Fruit fly (Drosophila melanogaster) Kc167 (cell line): ENCODE results near the gene CG42659.

Experiments used
- Myc ChIP-seq: fragments of >200 bp; optimal IDR thresholded peaks from 2 replicates; lab custom pipeline; 2017; ENCODE audit warnings: missing external identifiers
- Sin3A ChIP-seq: fragments of >200 bp; optimal IDR thresholded peaks from 2 replicates; lab custom pipeline; 2018; ENCODE audit warnings: missing external identifiers
- h ChIP-seq: fragments of >200 bp; optimal IDR thresholded peaks from 3 replicates; lab custom pipeline; 2018; ENCODE audit warnings: missing external identifiers
- insv ChIP-seq: fragments of >200 bp; optimal IDR thresholded peaks from 3 replicates; lab custom pipeline; 2018; ENCODE audit warnings: missing external identifiers
- psq ChIP-seq: fragments of >200 bp; optimal IDR thresholded peaks from 2 replicates; lab custom pipeline; 2017; ENCODE audit warnings: missing external identifiers
- ttk ChIP-seq: sonication (Bioruptor generic); optimal IDR thresholded peaks from 2 replicates; lab custom pipeline; 2017; ENCODE audit warnings: missing external identifiers

CG42659 gene

DNA sequence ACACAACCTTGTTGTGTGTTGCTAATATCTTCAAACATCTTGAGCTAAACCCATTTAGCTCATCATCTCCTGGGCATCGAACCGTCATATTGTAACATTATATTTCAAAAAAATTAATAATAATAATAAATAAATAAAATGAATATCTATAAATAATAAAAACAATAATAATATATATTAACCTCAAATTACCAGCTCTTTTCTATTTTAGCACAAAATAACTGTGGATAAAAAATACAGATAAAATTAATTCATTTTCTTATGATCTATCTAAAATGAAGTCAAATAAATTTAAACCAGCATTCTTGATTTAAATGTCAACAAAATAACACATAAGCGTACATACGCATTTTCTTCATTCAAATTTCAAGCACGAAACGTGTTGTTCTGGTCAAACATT is at the start of gene CG42659:
CG42659 (plus strand) TSS at position 301 of the 400 bp plus-strand sequence.
- TF ChIP-seq insv (lab: Kevin White, UChicago), result no peak
- no peak for TF ChIP-seq ttk (lab: Kevin White, UChicago)
- TF ChIP-seq h (lab: Kevin White, UChicago), result no peak
- no peak for TF ChIP-seq psq (lab: Kevin White, UChicago)
- no peak for TF ChIP-seq Sin3A (lab: Kevin White, UChicago)
- no peak for TF ChIP-seq Myc (lab: Kevin White, UChicago)

DNA sequence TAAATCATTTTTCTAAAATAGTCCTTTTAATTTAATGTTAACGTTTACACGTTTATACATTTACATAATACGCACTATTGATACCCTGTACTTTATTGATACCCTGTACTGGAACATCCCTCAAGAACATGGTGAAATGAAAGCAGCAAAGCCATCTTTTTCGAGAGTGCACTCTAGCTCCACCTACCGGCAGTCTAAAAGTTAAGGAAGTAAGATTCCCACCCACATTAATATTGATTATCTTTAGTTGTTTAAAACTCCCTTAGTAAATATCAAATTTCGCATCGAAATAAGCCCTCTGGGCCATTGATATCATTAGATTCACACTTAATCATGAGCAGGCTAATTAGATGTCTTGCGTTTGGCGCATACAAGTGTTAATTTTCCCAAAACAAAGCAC is 48.9 kb upstream of the CG42659 start:
- no peak for TF ChIP-seq insv (lab: Kevin White, UChicago)
- no peak for TF ChIP-seq ttk (lab: Kevin White, UChicago)
- no peak for TF ChIP-seq Sin3A (lab: Kevin White, UChicago)
- no peak for TF ChIP-seq h (lab: Kevin White, UChicago)
- no peak for TF ChIP-seq psq (lab: Kevin White, UChicago)
- no peak for TF ChIP-seq Myc (lab: Kevin White, UChicago)

DNA sequence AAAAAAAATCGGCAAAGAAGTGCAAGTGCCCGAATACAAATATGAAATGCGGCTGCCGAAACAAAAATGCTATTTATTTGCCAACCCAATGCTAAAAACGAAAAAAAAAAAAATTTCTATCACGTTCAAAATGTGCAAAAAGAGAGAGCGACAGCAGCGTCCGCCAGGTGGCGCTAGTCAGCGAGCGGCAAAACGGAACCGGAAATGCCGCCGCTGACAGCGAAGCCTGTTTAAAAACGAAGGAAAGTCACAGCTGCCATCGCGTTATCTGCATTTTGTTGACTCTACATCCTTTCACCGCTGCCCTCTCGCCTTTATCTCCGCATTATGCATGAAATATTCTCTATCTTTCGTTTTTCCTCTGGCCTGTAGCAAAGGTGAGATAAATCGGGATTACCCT is 46.9 kb upstream of the CG42659 start:
- TF ChIP-seq psq (lab: Kevin White, UChicago) (no peak), Sin3A (lab: Kevin White, UChicago) (no peak), h (lab: Kevin White, UChicago) (no peak), ttk (lab: Kevin White, UChicago) (no peak), Myc (lab: Kevin White, UChicago) (no peak), insv (lab: Kevin White, UChicago) (no peak)

DNA sequence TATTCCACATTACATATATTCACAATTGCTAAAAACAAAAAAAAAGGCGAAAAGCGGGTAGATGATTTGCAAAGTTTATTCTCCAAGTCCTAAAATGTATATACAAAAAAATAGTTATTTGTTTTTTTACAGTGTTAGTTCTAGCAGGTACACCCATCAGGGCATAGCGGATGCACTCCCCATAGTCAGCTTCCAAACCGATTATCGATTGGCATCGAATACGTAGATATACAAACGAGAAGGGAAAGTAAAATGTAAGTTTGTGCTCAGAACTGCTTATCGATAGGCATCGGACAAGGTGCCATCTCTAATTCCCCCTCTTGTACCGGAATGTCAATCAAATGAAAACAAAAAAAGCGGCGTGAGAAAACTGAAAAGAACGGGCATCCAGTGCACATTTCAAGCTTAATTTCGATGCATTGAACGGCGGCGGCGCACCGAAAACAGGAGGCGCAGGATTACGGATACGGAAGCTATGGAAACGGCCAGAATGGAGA is 44.0 kb upstream of the CG42659 start, which contains the start of gene CG5674:
CG5674 (plus strand) TSS at position 309 of the 497 bp plus-strand sequence.
- TF ChIP-seq psq (lab: Kevin White, UChicago) (no peak), Sin3A (lab: Kevin White, UChicago) (no peak), Myc (lab: Kevin White, UChicago) (no peak), h (lab: Kevin White, UChicago) (no peak), insv (lab: Kevin White, UChicago) (no peak), ttk (lab: Kevin White, UChicago) (no peak)

DNA sequence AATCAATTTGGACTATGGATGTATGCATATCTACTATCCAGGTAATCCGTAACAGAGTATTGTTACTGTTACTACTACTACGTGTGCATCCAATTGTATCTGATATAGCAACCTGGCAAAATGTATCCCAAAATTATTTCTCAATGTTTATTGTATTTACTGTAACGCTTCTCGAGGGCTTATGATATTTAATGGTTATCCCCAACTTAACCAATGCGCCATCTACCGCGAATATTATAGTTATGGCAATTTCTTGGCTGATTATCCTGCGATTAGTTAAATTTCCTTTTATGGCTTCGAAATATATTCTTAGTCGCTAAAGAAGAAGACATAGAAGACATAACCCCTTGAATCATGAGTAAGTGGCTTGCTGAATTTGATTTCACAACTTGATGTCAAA is 43.5 kb upstream of the CG42659 start:
- no peak for TF ChIP-seq Myc (lab: Kevin White, UChicago)
- no peak for TF ChIP-seq ttk (lab: Kevin White, UChicago)
- TF ChIP-seq insv (lab: Kevin White, UChicago), result no peak

DNA sequence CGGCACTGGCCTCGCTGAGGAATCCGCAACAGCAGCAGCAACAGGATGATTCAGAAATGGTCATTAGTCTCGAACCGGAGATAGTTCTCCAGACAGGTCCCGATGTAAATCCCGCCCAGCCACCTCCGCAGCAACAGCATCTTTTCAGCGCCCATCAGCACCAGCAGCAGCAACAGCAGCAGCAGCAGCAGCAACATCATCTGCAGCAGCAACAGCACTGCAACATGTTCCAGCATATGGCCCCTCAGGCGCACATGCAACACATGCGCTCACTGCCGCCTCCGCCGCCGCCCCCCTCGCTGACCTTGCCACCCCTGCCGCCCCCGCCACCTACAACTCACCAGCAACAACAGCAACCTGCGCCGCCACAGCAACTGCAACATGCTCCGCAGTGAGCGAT is 34.2 kb upstream of the CG42659 start:
- TF ChIP-seq Sin3A (lab: Kevin White, UChicago) (no peak), psq (lab: Kevin White, UChicago) (no peak), insv (lab: Kevin White, UChicago) (no peak), h (lab: Kevin White, UChicago) (no peak), ttk (lab: Kevin White, UChicago) (no peak)

DNA sequence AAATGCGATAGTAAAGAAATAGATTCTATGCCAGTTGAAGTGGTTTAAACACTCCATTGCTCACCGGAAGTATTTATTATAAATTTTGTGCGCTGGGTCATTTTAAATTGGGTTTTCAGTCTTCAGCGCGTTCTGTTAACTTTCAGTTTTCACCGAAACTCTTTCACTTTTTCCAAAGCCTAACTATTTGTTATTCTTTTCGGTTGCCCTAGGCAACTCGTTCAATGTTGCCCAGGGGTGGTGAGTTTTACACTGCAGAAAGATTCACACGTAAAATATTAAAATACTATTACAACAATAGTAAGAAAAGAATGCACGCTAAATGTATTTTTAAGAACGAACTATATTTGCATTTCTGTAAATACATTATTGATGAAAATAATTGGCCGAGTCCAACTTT is 24.8 kb upstream of the CG42659 start, which contains the start of gene btv:
btv (minus strand) TSS at position 101 of the 400 bp plus-strand sequence.
- no peak for TF ChIP-seq ttk (lab: Kevin White, UChicago)
- no peak for TF ChIP-seq Myc (lab: Kevin White, UChicago)
- TF ChIP-seq Sin3A (lab: Kevin White, UChicago), result no peak
- TF ChIP-seq psq (lab: Kevin White, UChicago), result no peak
- TF ChIP-seq h (lab: Kevin White, UChicago), result no peak
- TF ChIP-seq insv (lab: Kevin White, UChicago), result no peak

DNA sequence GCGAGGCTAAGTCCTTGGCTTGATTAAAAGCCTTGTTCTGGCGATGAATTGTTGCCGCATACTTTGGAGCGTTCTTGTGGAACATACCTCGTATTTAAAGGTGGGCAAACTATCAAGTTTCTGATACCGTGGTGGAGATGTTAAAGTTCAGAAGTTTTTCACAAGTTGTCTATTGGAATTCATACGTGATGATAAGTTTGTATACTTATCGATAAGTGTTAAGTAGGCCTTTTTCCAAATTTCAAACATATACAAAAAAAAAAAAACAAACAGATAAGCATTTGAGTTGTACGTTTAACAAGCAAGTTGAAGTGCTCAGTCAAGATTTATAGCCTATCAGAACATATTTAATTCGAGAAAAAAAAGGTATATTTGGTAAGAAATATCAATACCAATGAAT is 21.1 kb upstream of the CG42659 start, which contains the start of gene CG5681:
CG5681 (plus strand) TSS at position 301 of the 400 bp plus-strand sequence.
- TF ChIP-seq Sin3A (lab: Kevin White, UChicago), result no peak
- TF ChIP-seq h (lab: Kevin White, UChicago), result no peak
- no peak for TF ChIP-seq psq (lab: Kevin White, UChicago)
- TF ChIP-seq insv (lab: Kevin White, UChicago), result no peak
- TF ChIP-seq ttk (lab: Kevin White, UChicago), result no peak
- no peak for TF ChIP-seq Myc (lab: Kevin White, UChicago)

DNA sequence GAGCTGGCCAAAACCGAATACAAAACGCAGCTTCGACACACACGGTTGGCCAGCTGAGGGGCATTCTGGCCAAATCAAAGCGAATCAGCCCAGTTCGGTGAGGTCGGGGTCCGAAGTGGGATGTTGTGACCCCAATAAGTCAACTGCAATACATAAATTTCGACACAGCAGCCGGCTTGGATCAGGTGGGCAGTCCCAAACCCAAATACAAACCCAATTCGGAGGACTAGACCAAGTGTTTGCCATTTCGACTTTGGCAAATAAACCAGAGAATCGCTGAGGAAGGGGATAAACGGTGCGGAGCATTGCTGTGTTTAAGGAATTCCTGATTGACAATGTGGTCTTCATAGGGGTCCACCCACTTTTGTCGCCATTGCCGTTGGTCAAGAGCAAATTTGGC is 18.2 kb upstream of the CG42659 start:
- no peak for TF ChIP-seq psq (lab: Kevin White, UChicago)
- TF ChIP-seq ttk (lab: Kevin White, UChicago), result no peak
- TF ChIP-seq Myc (lab: Kevin White, UChicago), result no peak
- no peak for TF ChIP-seq Sin3A (lab: Kevin White, UChicago)
- no peak for TF ChIP-seq insv (lab: Kevin White, UChicago)
- TF ChIP-seq h (lab: Kevin White, UChicago), result no peak

DNA sequence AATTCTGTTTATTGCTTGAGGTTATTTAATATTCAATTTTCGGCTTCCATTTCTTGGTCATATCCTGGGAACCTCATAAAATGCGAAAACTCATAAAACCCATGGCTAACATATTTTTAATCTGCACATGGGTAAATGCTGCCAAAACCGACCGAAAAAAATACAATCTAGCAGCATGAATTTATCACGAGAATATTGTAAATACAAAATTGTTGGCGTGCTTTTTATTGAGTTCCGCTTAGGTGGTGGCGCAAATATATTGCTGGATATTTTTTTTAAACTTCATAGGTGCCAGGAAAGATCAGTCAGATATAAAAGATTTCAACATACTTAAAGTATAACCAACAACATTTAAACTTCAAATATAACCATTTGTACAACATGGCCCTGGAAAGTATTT is 17.0 kb upstream of the CG42659 start, which contains the start of gene Prosbeta5R2:
Prosbeta5R2 (plus strand) TSS at position 301 of the 400 bp plus-strand sequence.
- TF ChIP-seq Sin3A (lab: Kevin White, UChicago) (no peak), Myc (lab: Kevin White, UChicago) (no peak), h (lab: Kevin White, UChicago) (no peak), insv (lab: Kevin White, UChicago) (no peak), psq (lab: Kevin White, UChicago) (no peak), ttk (lab: Kevin White, UChicago) (no peak)

DNA sequence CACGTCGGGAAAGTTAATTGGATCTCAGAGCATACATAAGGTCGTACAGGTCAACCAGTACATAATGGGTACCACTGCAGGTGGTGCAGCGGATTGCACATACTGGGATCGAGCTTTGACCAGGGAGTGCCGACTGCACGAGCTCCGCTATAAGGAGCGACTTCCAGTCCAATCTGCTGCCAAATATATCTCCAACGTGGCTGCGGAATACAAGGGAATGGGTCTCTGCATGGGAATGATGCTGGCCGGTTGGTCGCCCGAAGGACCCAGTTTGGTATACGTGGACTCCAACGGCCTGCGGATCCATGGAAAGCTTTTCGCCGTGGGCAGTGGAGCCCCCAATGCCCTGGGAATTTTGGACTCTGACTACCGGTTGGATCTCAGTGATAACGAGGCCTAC is 16.4 kb upstream of the CG42659 start:
- TF ChIP-seq insv (lab: Kevin White, UChicago) (no peak), Myc (lab: Kevin White, UChicago) (no peak), h (lab: Kevin White, UChicago) (no peak), Sin3A (lab: Kevin White, UChicago) (no peak), ttk (lab: Kevin White, UChicago) (no peak), psq (lab: Kevin White, UChicago) (no peak)

DNA sequence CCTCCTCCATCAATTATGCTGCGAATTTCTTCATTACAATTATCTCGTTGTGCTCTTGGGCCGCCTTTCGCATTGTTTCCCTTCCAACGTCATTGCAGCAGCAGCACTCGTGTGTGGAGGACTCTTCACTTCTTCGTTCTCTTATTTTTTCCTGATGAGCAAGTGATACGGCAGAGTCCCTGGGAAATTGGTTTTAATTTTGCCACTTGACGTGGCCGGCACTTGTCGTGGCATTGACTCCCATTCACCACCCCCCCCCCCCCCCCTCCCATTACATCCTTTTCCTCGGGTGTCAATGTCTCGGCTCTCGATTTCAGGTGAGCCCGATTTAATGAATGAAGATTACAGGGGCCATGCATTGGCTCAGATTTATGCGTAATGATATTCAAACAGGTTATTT is 5.0 kb upstream of the CG42659 start:
- TF ChIP-seq insv (lab: Kevin White, UChicago), result no peak
- no peak for TF ChIP-seq psq (lab: Kevin White, UChicago)
- no peak for TF ChIP-seq Myc (lab: Kevin White, UChicago)
- no peak for TF ChIP-seq h (lab: Kevin White, UChicago)
- no peak for TF ChIP-seq Sin3A (lab: Kevin White, UChicago)
- no peak for TF ChIP-seq ttk (lab: Kevin White, UChicago)
